Fruit fly (Drosophila melanogaster) whole organism, embryonic: ENCODE results near the gene moody.

Source experiments
- Ada2b ChIP-seq: fragments of 200-800 bp; sonication (Bioruptor generic); IDR thresholded peaks from 2 replicates; pipeline ENCODE4 v1.3.6; 2022; ENCODE audit warnings: missing biosample characterization, missing genetic modification characterization
- Atf3 ChIP-seq: fragments of 200-800 bp; sonication (Bioruptor generic); optimal IDR thresholded peaks from 3 replicates; lab custom pipeline; 2016; ENCODE audit warnings: missing biosample characterization, missing genetic modification characterization
- B-H1 ChIP-seq: fragments of 200-800 bp; sonication (Bioruptor generic); IDR thresholded peaks from 3 replicates; pipeline ENCODE4 v1.3.6; 2022; ENCODE audit warnings: missing biosample characterization, missing genetic modification characterization
- CG10147 ChIP-seq: fragments of 200-800 bp; sonication (Bioruptor generic); optimal IDR thresholded peaks from 2 replicates; lab custom pipeline; 2019; ENCODE audit warnings: missing biosample characterization, mild to moderate bottlenecking, missing genetic modification characterization, moderate library complexity
- CG10462 ChIP-seq: fragments of 200-800 bp; sonication (Bioruptor generic); optimal IDR thresholded peaks from 2 replicates; lab custom pipeline; 2016; ENCODE audit warnings: missing biosample characterization, missing genetic modification characterization
- CG12155 ChIP-seq: fragments of 200-800 bp; sonication (Bioruptor generic); optimal IDR thresholded peaks from 3 replicates; lab custom pipeline; 2016; ENCODE audit warnings: missing biosample characterization, missing genetic modification characterization
- CG13424 ChIP-seq: fragments of 200-800 bp; sonication (Bioruptor generic); optimal IDR thresholded peaks from 2 replicates; lab custom pipeline; 2019; ENCODE audit warnings: missing biosample characterization, mild to moderate bottlenecking, missing genetic modification characterization, moderate library complexity
- CG13624 ChIP-seq: fragments of 200-800 bp; sonication (Bioruptor generic); optimal IDR thresholded peaks from 2 replicates; lab custom pipeline; 2016; ENCODE audit warnings: missing biosample characterization, missing genetic modification characterization
- CG15696 ChIP-seq: fragments of 200-800 bp; sonication (Bioruptor generic); optimal IDR thresholded peaks from 2 replicates; lab custom pipeline; 2019; ENCODE audit warnings: missing biosample characterization, mild to moderate bottlenecking, missing genetic modification characterization, moderate library complexity
- CG17912 ChIP-seq: fragments of 200-800 bp; sonication (Bioruptor generic); optimal IDR thresholded peaks from 2 replicates; lab custom pipeline; 2018; ENCODE audit warnings: missing biosample characterization, mild to moderate bottlenecking, missing genetic modification characterization
- CG1832 ChIP-seq: fragments of 200-800 bp; sonication (Bioruptor generic); optimal IDR thresholded peaks from 2 replicates; lab custom pipeline; 2017; ENCODE audit warnings: missing biosample characterization, mild to moderate bottlenecking, missing genetic modification characterization, inconsistent platforms
- CG2129 ChIP-seq: fragments of 200-800 bp; sonication (Bioruptor generic); IDR thresholded peaks from 2 replicates; pipeline ENCODE4 v1.3.6; 2022; ENCODE audit warnings: missing biosample characterization, missing genetic modification characterization; ENCODE audit not compliant: partially characterized antibody
- CG2202 ChIP-seq: fragments of 200-800 bp; sonication (Bioruptor generic); optimal IDR thresholded peaks from 2 replicates; lab custom pipeline; 2018; ENCODE audit warnings: missing biosample characterization, mild to moderate bottlenecking, missing genetic modification characterization
- CG30431 ChIP-seq: fragments of 200-800 bp; sonication (Bioruptor generic); optimal IDR thresholded peaks from 2 replicates; lab custom pipeline; 2017; ENCODE audit warnings: missing biosample characterization, missing genetic modification characterization
- CG3847 ChIP-seq: fragments of 200-800 bp; sonication (Bioruptor generic); IDR thresholded peaks from 2 replicates; pipeline ENCODE4 v1.3.6; 2022; ENCODE audit warnings: missing biosample characterization, missing genetic modification characterization
- CG4617 ChIP-seq: fragments of 200-800 bp; sonication (Bioruptor generic); optimal IDR thresholded peaks from 3 replicates; lab custom pipeline; 2016; ENCODE audit warnings: missing biosample characterization, missing genetic modification characterization, borderline replicate concordance
- CG5180 ChIP-seq: fragments of 200-800 bp; sonication (Bioruptor generic); optimal IDR thresholded peaks from 3 replicates; lab custom pipeline; 2017; ENCODE audit warnings: missing biosample characterization, missing genetic modification characterization, mild to moderate bottlenecking, moderate library complexity, missing genetic modification reagents
- CG7372 ChIP-seq: fragments of 200-800 bp; sonication (Bioruptor generic); IDR thresholded peaks from 2 replicates; pipeline ENCODE4 v1.3.6; 2022; ENCODE audit warnings: missing biosample characterization, missing genetic modification characterization
- CG7786 ChIP-seq: fragments of 200-800 bp; sonication (Bioruptor generic); optimal IDR thresholded peaks from 2 replicates; lab custom pipeline; 2016; ENCODE audit warnings: missing biosample characterization, missing genetic modification characterization
- CG7928 ChIP-seq: fragments of 200-800 bp; sonication (Bioruptor generic); optimal IDR thresholded peaks from 2 replicates; lab custom pipeline; 2017; ENCODE audit warnings: missing biosample characterization, mild to moderate bottlenecking, missing genetic modification characterization
- Dbx ChIP-seq: fragments of 200-800 bp; sonication (Bioruptor generic); IDR thresholded peaks from 3 replicates; pipeline ENCODE4 v1.3.6; 2022; ENCODE audit warnings: missing biosample characterization, missing genetic modification characterization
- E2f2 ChIP-seq: fragments of 200-800 bp; sonication (Bioruptor generic); IDR thresholded peaks from 2 replicates; pipeline ENCODE4 v1.3.6; 2022; ENCODE audit warnings: missing biosample characterization, missing genetic modification characterization
- Fer1 ChIP-seq: fragments of 200-800 bp; sonication (Bioruptor generic); optimal IDR thresholded peaks from 2 replicates; lab custom pipeline; 2017; ENCODE audit warnings: missing biosample characterization, mild to moderate bottlenecking, missing genetic modification characterization
- MESR4 ChIP-seq: fragments of 200-800 bp; sonication (Bioruptor generic); optimal IDR thresholded peaks from 2 replicates; lab custom pipeline; 2018; ENCODE audit warnings: missing biosample characterization, mild to moderate bottlenecking, missing genetic modification characterization, moderate library complexity
- Mad ChIP-seq: fragments of 200-800 bp; sonication (Bioruptor generic); optimal IDR thresholded peaks from 2 replicates; lab custom pipeline; 2016; ENCODE audit warnings: missing biosample characterization, missing genetic modification characterization
- Meics ChIP-seq: fragments of 200-800 bp; sonication (Bioruptor generic); optimal IDR thresholded peaks from 2 replicates; lab custom pipeline; 2017; ENCODE audit warnings: missing biosample characterization, mild to moderate bottlenecking, missing genetic modification characterization
- Nf-YA ChIP-seq: fragments of 200-800 bp; sonication (Bioruptor generic); IDR thresholded peaks from 2 replicates; pipeline ENCODE4 v1.3.6; 2022; ENCODE audit warnings: missing biosample characterization, missing genetic modification characterization
- Sry-β ChIP-seq: fragments of 200-800 bp; sonication (Bioruptor generic); optimal IDR thresholded peaks from 2 replicates; lab custom pipeline; 2018; ENCODE audit warnings: missing biosample characterization, mild to moderate bottlenecking, missing genetic modification characterization, moderate library complexity
- TFAM ChIP-seq: fragments of 200-800 bp; sonication (Bioruptor generic); optimal IDR thresholded peaks from 2 replicates; lab custom pipeline; 2017; ENCODE audit warnings: missing biosample characterization, missing genetic modification characterization, inconsistent platforms
- ara ChIP-seq: fragments of 200-800 bp; sonication (Bioruptor generic); IDR thresholded peaks from 2 replicates; pipeline ENCODE4 v1.3.6; 2022; ENCODE audit warnings: missing biosample characterization, missing genetic modification characterization
- ash1 ChIP-seq: fragments of 200-800 bp; sonication (Bioruptor generic); optimal IDR thresholded peaks from 2 replicates; lab custom pipeline; 2018; ENCODE audit warnings: missing biosample characterization, mild to moderate bottlenecking, missing genetic modification characterization
- corto ChIP-seq: fragments of 200-800 bp; sonication (Bioruptor generic); optimal IDR thresholded peaks from 2 replicates; lab custom pipeline; 2016; ENCODE audit warnings: missing biosample characterization, mild to moderate bottlenecking, missing genetic modification characterization, moderate library complexity
- dati ChIP-seq: fragments of 200-800 bp; sonication (Bioruptor generic); IDR thresholded peaks from 2 replicates; pipeline ENCODE4 v1.3.6; 2022; ENCODE audit warnings: missing biosample characterization, missing genetic modification characterization
- eyg ChIP-seq: fragments of 200-800 bp; sonication (Bioruptor generic); optimal IDR thresholded peaks from 3 replicates; lab custom pipeline; 2016; ENCODE audit warnings: missing biosample characterization, missing genetic modification characterization
- fd3F ChIP-seq: fragments of 200-800 bp; sonication (Bioruptor generic); optimal IDR thresholded peaks from 2 replicates; lab custom pipeline; 2018; ENCODE audit warnings: missing biosample characterization, mild to moderate bottlenecking, missing genetic modification characterization, moderate library complexity
- fu2 ChIP-seq: fragments of 200-800 bp; sonication (Bioruptor generic); optimal IDR thresholded peaks from 2 replicates; lab custom pipeline; 2016; ENCODE audit warnings: missing biosample characterization, missing genetic modification characterization
- gem ChIP-seq: fragments of 200-800 bp; sonication (Bioruptor generic); optimal IDR thresholded peaks from 2 replicates; lab custom pipeline; 2019; ENCODE audit warnings: missing biosample characterization, mild to moderate bottlenecking, missing genetic modification characterization, moderate library complexity
- gsb ChIP-seq: fragments of 200-800 bp; sonication (Bioruptor generic); IDR thresholded peaks from 2 replicates; pipeline ENCODE4 v1.3.6; 2022; ENCODE audit warnings: missing biosample characterization, missing genetic modification characterization
- jumu ChIP-seq: fragments of 200-800 bp; sonication (Bioruptor generic); optimal IDR thresholded peaks from 3 replicates; lab custom pipeline; 2016; ENCODE audit warnings: missing biosample characterization, missing genetic modification characterization
- kay ChIP-seq: fragments of 200-800 bp; sonication (Bioruptor generic); optimal IDR thresholded peaks from 2 replicates; lab custom pipeline; 2016; ENCODE audit warnings: missing biosample characterization, missing genetic modification characterization
- lilli ChIP-seq: fragments of 200-800 bp; sonication (Bioruptor generic); optimal IDR thresholded peaks from 3 replicates; lab custom pipeline; 2016; ENCODE audit warnings: missing biosample characterization, missing genetic modification characterization
- maf-S ChIP-seq: fragments of 200-800 bp; sonication (Bioruptor generic); optimal IDR thresholded peaks from 2 replicates; lab custom pipeline; 2016; ENCODE audit warnings: missing biosample characterization, missing genetic modification characterization
- nerfin-1 ChIP-seq: fragments of 200-800 bp; sonication (Bioruptor generic); optimal IDR thresholded peaks from 3 replicates; lab custom pipeline; 2019; ENCODE audit warnings: missing biosample characterization, mild to moderate bottlenecking, missing genetic modification characterization, moderate library complexity
- onecut ChIP-seq: fragments of 200-800 bp; sonication (Bioruptor generic); IDR thresholded peaks from 2 replicates; pipeline ENCODE4 v1.3.6; 2022; ENCODE audit warnings: missing biosample characterization, missing genetic modification characterization
- pfk ChIP-seq: fragments of 200-800 bp; sonication (Bioruptor generic); optimal IDR thresholded peaks from 2 replicates; lab custom pipeline; 2018; ENCODE audit warnings: missing biosample characterization, mild to moderate bottlenecking, missing genetic modification characterization, moderate library complexity
- pnt ChIP-seq: fragments of 200-800 bp; sonication (Bioruptor generic); optimal IDR thresholded peaks from 3 replicates; lab custom pipeline; 2016; ENCODE audit warnings: missing biosample characterization, missing genetic modification characterization
- ranshi ChIP-seq: fragments of 200-800 bp; sonication (Bioruptor generic); IDR thresholded peaks from 2 replicates; pipeline ENCODE4 v1.3.6; 2022; ENCODE audit warnings: missing biosample characterization, missing genetic modification characterization
- sens-2 ChIP-seq: fragments of 200-800 bp; sonication (Bioruptor generic); IDR thresholded peaks from 2 replicates; pipeline ENCODE4 v1.3.6; 2022; ENCODE audit warnings: missing biosample characterization, missing genetic modification characterization
- slbo ChIP-seq: fragments of 200-800 bp; sonication (Bioruptor generic); IDR thresholded peaks from 2 replicates; pipeline ENCODE4 v1.3.6; 2022; ENCODE audit warnings: missing biosample characterization, missing genetic modification characterization
- tgo ChIP-seq: fragments of 200-800 bp; sonication (Bioruptor generic); IDR thresholded peaks from 3 replicates; pipeline ENCODE4 v1.3.6; 2022; ENCODE audit warnings: missing biosample characterization, missing genetic modification characterization
- trem ChIP-seq: fragments of 200-800 bp; optimal IDR thresholded peaks from 3 replicates; lab custom pipeline; 2019; ENCODE audit warnings: missing biosample characterization, mild to moderate bottlenecking, missing genetic modification characterization, moderate library complexity
- wek ChIP-seq: fragments of 200-800 bp; sonication (Bioruptor generic); optimal IDR thresholded peaks from 3 replicates; lab custom pipeline; 2018; ENCODE audit warnings: missing biosample characterization, mild to moderate bottlenecking, missing genetic modification characterization, moderate library complexity

The moody gene

dm6 chrX:2070708-2071063 lies 20.8 kb upstream of the moody start (continued):
- TF ChIP-seq Fer1 (GFP tag; lab: Kevin White, UChicago) = peak; percentile 82
- TF ChIP-seq CG10147 (GFP tag; lab: Kevin White, UChicago) = peak; percentile 11
- peak; percentile 47 for TF ChIP-seq CG7786 (GFP tag; lab: Kevin White, UChicago)
- TF ChIP-seq Nf-YA = no peak
- no peak for TF ChIP-seq dati (GFP tag; lab: Robert Waterston, UW)
- peak; percentile 77 for TF ChIP-seq CG13424
- TF ChIP-seq Meics (GFP tag; lab: Kevin White, UChicago) = peak; percentile 77
- no peak for TF ChIP-seq CG15696 (tag; lab: Kevin White, UChicago)
- TF ChIP-seq nerfin-1 = peak; percentile 18
- TF ChIP-seq CG7372 (GFP tag; lab: Robert Waterston, UW) = peak; percentile 78
- no peak for TF ChIP-seq CG1832 (GFP tag; lab: Kevin White, UChicago)
- peak; percentile 58 for TF ChIP-seq eyg (GFP tag; lab: Kevin White, UChicago)
- peak; percentile 16 for TF ChIP-seq CG30431 (GFP tag; lab: Kevin White, UChicago)
- no peak for TF ChIP-seq CG7928 (GFP tag; lab: Kevin White, UChicago)
- TF ChIP-seq maf-S = peak; percentile 54
- peak; percentile 76 for TF ChIP-seq Dbx (GFP tag; lab: Robert Waterston, UW)
- TF ChIP-seq Ada2b = peak; percentile 76
- TF ChIP-seq B-H1 (GFP tag; lab: Robert Waterston, UW) = peak; percentile 47; the same call in 2 of the 3 replicates
- TF ChIP-seq CG13624 (GFP tag; lab: Kevin White, UChicago) = peak; percentile 76
- no peak for TF ChIP-seq corto (GFP tag; lab: Kevin White, UChicago)
- peak; percentile 10 for TF ChIP-seq Atf3
- TF ChIP-seq ranshi (GFP tag; lab: Robert Waterston, UW) = peak; percentile 65; the same call in 1 of the 2 replicates
- peak; percentile 98 for TF ChIP-seq kay (GFP tag; lab: Kevin White, UChicago)
- TF ChIP-seq MESR4 (GFP tag; lab: Kevin White, UChicago) = no peak
- no peak for TF ChIP-seq CG2129 (GFP tag; lab: Robert Waterston, UW)
- TF ChIP-seq onecut (GFP tag; lab: Robert Waterston, UW) = peak; percentile 25; the same call in 1 of the 2 replicates
- TF ChIP-seq TFAM = no peak
- TF ChIP-seq jumu (GFP tag; lab: Kevin White, UChicago) = peak; percentile 62
- peak; percentile 76 for TF ChIP-seq slbo (GFP tag; lab: Robert Waterston, UW)
- no peak for TF ChIP-seq CG10462 (GFP tag; lab: Kevin White, UChicago)
- TF ChIP-seq CG17912 = peak; percentile 5
- peak; percentile 21 for TF ChIP-seq fu2
- no peak for TF ChIP-seq trem
- peak; percentile 69 for TF ChIP-seq gem (tag; lab: Kevin White, UChicago)
- peak; percentile 78 for TF ChIP-seq tgo (GFP tag; lab: Robert Waterston, UW)
- peak; percentile 38 for TF ChIP-seq CG5180
- TF ChIP-seq CG2202 = no peak
- peak; percentile 43 for TF ChIP-seq E2f2
- TF ChIP-seq Mad (GFP tag; lab: Kevin White, UChicago) = peak; percentile 14
- TF ChIP-seq lilli (GFP tag; lab: Kevin White, UChicago) = peak; percentile 58
- peak; percentile 56 for TF ChIP-seq pnt (GFP tag; lab: Kevin White, UChicago)
- TF ChIP-seq CG4617 (GFP tag; lab: Kevin White, UChicago) = no peak
- TF ChIP-seq wek = peak; percentile 9
- no peak for TF ChIP-seq ara (GFP tag; lab: Robert Waterston, UW)
- TF ChIP-seq gsb (GFP tag; lab: Robert Waterston, UW) = peak; percentile 50; the same call in 1 of the 2 replicates
- TF ChIP-seq ash1 (GFP tag; lab: Kevin White, UChicago) = no peak
- TF ChIP-seq CG12155 (GFP tag; lab: Kevin White, UChicago) = peak; percentile 60
- peak; percentile 55 for TF ChIP-seq fd3F (GFP tag; lab: Kevin White, UChicago)
- TF ChIP-seq Sry-β (GFP tag; lab: Kevin White, UChicago) = no peak
- no peak for TF ChIP-seq sens-2 (GFP tag; lab: Robert Waterston, UW)
- TF ChIP-seq pfk (GFP tag; lab: Kevin White, UChicago) = no peak
- peak; percentile 75 for TF ChIP-seq CG3847
